Worm (Caenorhabditis elegans) whole organism, L3 larva: ENCODE measurements around the gene T22F3.11.

Experiments used
- fkh-10 ChIP-seq: sonication (generic microtip); optimal IDR thresholded peaks from 2 replicates; lab custom pipeline; 2017; ENCODE audit warnings: missing biosample characterization, missing genetic modification reagents, missing genetic modification characterization
- fos-1 ChIP-seq: fragments of 150-350 bp; optimal IDR thresholded peaks from 2 replicates; lab custom pipeline; 2014; ENCODE audit warnings: missing biosample characterization, missing genetic modification characterization
- nhr-12 ChIP-seq: fragments of 150-350 bp; optimal IDR thresholded peaks from 2 replicates; lab custom pipeline; 2014; ENCODE audit warnings: missing biosample characterization, missing genetic modification characterization
- pqm-1 ChIP-seq: fragments of 150-350 bp; optimal IDR thresholded peaks from 2 replicates; lab custom pipeline; 2017; ENCODE audit warnings: missing biosample characterization, missing genetic modification characterization, inconsistent platforms

DNA sequence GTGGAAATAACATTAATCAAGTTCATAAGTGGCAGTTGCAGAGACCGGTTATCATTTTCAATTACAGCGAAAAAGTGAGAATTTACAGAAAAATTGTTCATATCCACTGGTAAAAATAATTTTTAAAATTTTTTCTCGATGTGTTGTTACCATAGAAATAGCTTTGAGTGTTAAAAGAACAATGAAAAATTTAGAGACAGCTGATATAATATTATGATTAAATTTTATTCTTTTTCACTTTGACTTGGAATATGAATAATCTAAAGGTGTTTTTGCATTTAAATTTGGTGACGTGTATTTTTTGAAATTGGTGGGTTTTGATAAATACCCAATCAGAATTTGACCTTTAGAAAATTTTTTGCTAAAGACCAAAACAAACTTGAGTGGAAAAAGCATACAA is 17.2 kb upstream of the T22F3.11 start, which contains the start of gene F59B1.6:
- TF ChIP-seq pqm-1 (no peak), fos-1 (tag; lab: Kevin White, UChicago) (no peak), nhr-12 (tag; lab: Kevin White, UChicago) (no peak), fkh-10 (no peak)
